Fruit fly (Drosophila melanogaster) S2 (cell line): Measurements from ENCODE around the gene trr.

ENCODE experiments used
- CG8478 ChIP-seq: fragments of >200 bp; optimal IDR thresholded peaks from 2 replicates; lab custom pipeline; 2018
- CTCF ChIP-seq, 2 experiments: fragments of >200 bp; optimal IDR thresholded peaks; 2 replicates each; lab custom pipeline; 2018

dm6 chrX:1846386-1846785 lies 43.4 kb downstream of the trr start:
- TF ChIP-seq CG8478 (no peak), CTCF (optimal IDR thresholded peaks at IDR 0.05; lab: Kevin White, UChicago) (no peak)
